Fruit fly (Drosophila melanogaster) whole organism, embryonic: ENCODE results near the gene Cka.

Experiments
- ATbp ChIP-seq: fragments of 200-800 bp; sonication (Bioruptor generic); optimal IDR thresholded peaks from 2 replicates; lab custom pipeline; 2017; ENCODE audit warnings: missing biosample characterization, mild to moderate bottlenecking, missing genetic modification characterization, missing genetic modification reagents
- Ada2b ChIP-seq: fragments of 200-800 bp; sonication (Bioruptor generic); IDR thresholded peaks from 2 replicates; pipeline ENCODE4 v1.3.6; 2022; ENCODE audit warnings: missing biosample characterization, missing genetic modification characterization
- Awh ChIP-seq: fragments of 200-800 bp; sonication (Bioruptor generic); IDR thresholded peaks from 2 replicates; pipeline ENCODE4, ENCODE4 v1.3.6; 2022; ENCODE audit warnings: missing biosample characterization, missing genetic modification characterization
- CG10321 ChIP-seq: fragments of 200-800 bp; sonication (Bioruptor generic); IDR thresholded peaks from 2 replicates; pipeline ENCODE4 v1.3.6; 2022; ENCODE audit warnings: missing biosample characterization, missing genetic modification characterization
- CG11247 ChIP-seq: fragments of 200-800 bp; sonication (Bioruptor generic); IDR thresholded peaks from 2 replicates; pipeline ENCODE4 v1.3.6; 2022; ENCODE audit warnings: missing biosample characterization, missing genetic modification characterization
- CG11456 ChIP-seq: fragments of 200-800 bp; sonication (Bioruptor generic); IDR thresholded peaks from 3 replicates; pipeline ENCODE4 v1.3.6; 2022; ENCODE audit warnings: missing biosample characterization, missing genetic modification characterization
- CG17385 ChIP-seq: fragments of 200-800 bp; sonication (Bioruptor generic); optimal IDR thresholded peaks from 3 replicates; lab custom pipeline; 2018; ENCODE audit warnings: missing biosample characterization, mild to moderate bottlenecking, missing genetic modification characterization
- CG18619 ChIP-seq: fragments of 200-800 bp; sonication (Bioruptor generic); optimal IDR thresholded peaks from 3 replicates; lab custom pipeline; 2017; ENCODE audit warnings: missing biosample characterization, mild to moderate bottlenecking, missing genetic modification characterization
- CG2199 ChIP-seq: fragments of 200-800 bp; sonication (Bioruptor generic); IDR thresholded peaks from 3 replicates; pipeline ENCODE4 v1.3.6; 2022; ENCODE audit warnings: missing biosample characterization, missing genetic modification characterization
- CG3163 ChIP-seq: fragments of 200-800 bp; sonication (Bioruptor generic); optimal IDR thresholded peaks from 3 replicates; lab custom pipeline; 2016; ENCODE audit warnings: missing biosample characterization, missing genetic modification characterization
- CG34224 ChIP-seq: fragments of 200-800 bp; sonication (Bioruptor generic); IDR thresholded peaks from 3 replicates; pipeline ENCODE4 v1.3.6; 2022; ENCODE audit warnings: missing biosample characterization, missing genetic modification characterization; ENCODE audit not compliant: partially characterized antibody
- CG3726 ChIP-seq: fragments of 200-800 bp; sonication (Bioruptor generic); IDR thresholded peaks from 3 replicates; pipeline ENCODE4, ENCODE4 v1.3.6; 2022; ENCODE audit warnings: missing biosample characterization, missing genetic modification characterization
- CG3847 ChIP-seq: fragments of 200-800 bp; sonication (Bioruptor generic); IDR thresholded peaks from 2 replicates; pipeline ENCODE4 v1.3.6; 2022; ENCODE audit warnings: missing biosample characterization, missing genetic modification characterization
- CG4360 ChIP-seq: fragments of 200-800 bp; sonication (Bioruptor generic); IDR thresholded peaks from 2 replicates; pipeline ENCODE4 v1.3.6; 2022; ENCODE audit warnings: missing biosample characterization, missing genetic modification characterization
- CG43689 ChIP-seq: fragments of 200-800 bp; sonication (Bioruptor generic); IDR thresholded peaks from 2 replicates; pipeline ENCODE4 v1.3.6; 2022; ENCODE audit warnings: missing biosample characterization, missing genetic modification characterization
- CG4730 ChIP-seq: fragments of 200-800 bp; sonication (Bioruptor generic); IDR thresholded peaks from 2 replicates; pipeline ENCODE4 v1.3.6; 2022; ENCODE audit warnings: missing biosample characterization, missing genetic modification characterization
- CG6272 ChIP-seq: fragments of 200-800 bp; sonication (Bioruptor generic); IDR thresholded peaks from 2 replicates; pipeline ENCODE4 v1.3.6; 2022; ENCODE audit warnings: missing biosample characterization, missing genetic modification characterization
- CG6765 ChIP-seq: fragments of 200-800 bp; sonication (Bioruptor generic); optimal IDR thresholded peaks from 3 replicates; lab custom pipeline; 2017; ENCODE audit warnings: missing biosample characterization, mild to moderate bottlenecking, missing genetic modification characterization
- CG6791 ChIP-seq: fragments of 200-800 bp; sonication (Bioruptor generic); IDR thresholded peaks from 3 replicates; pipeline ENCODE4 v1.3.6; 2022; ENCODE audit warnings: missing biosample characterization, missing genetic modification characterization; ENCODE audit not compliant: partially characterized antibody
- CG7357 ChIP-seq: fragments of 200-800 bp; sonication (Bioruptor generic); IDR thresholded peaks from 3 replicates; pipeline ENCODE4 v1.3.6; 2022; ENCODE audit warnings: missing biosample characterization, missing genetic modification characterization
- CG7928 ChIP-seq: fragments of 200-800 bp; sonication (Bioruptor generic); optimal IDR thresholded peaks from 2 replicates; lab custom pipeline; 2017; ENCODE audit warnings: missing biosample characterization, mild to moderate bottlenecking, missing genetic modification characterization
- CG7963 ChIP-seq: fragments of 200-800 bp; sonication (Bioruptor generic); IDR thresholded peaks from 3 replicates; pipeline ENCODE4 v1.3.6; 2022; ENCODE audit warnings: missing biosample characterization, missing genetic modification characterization; ENCODE audit not compliant: partially characterized antibody
- CG8359 ChIP-seq: fragments of 200-800 bp; sonication (Bioruptor generic); optimal IDR thresholded peaks from 2 replicates; lab custom pipeline; 2017; ENCODE audit warnings: missing biosample characterization, mild to moderate bottlenecking, missing genetic modification characterization, borderline replicate concordance
- CG8478 ChIP-seq: fragments of >200 bp; optimal IDR thresholded peaks from 2 replicates; lab custom pipeline; 2018
- CG8924 ChIP-seq: fragments of 200-800 bp; optimal IDR thresholded peaks from 3 replicates; lab custom pipeline; 2019; ENCODE audit warnings: missing biosample characterization, mild to moderate bottlenecking, missing genetic modification characterization, moderate library complexity
- CG8944 ChIP-seq: fragments of 200-800 bp; sonication (Bioruptor generic); optimal IDR thresholded peaks from 3 replicates; lab custom pipeline; 2016; ENCODE audit warnings: missing biosample characterization, missing genetic modification characterization
- Camta ChIP-seq: fragments of 200-800 bp; sonication (Bioruptor generic); optimal IDR thresholded peaks from 2 replicates; lab custom pipeline; 2016; ENCODE audit warnings: missing biosample characterization, missing genetic modification characterization
- D19A ChIP-seq: fragments of 200-800 bp; optimal IDR thresholded peaks from 3 replicates; lab custom pipeline; 2019; ENCODE audit warnings: missing biosample characterization, mild to moderate bottlenecking, missing genetic modification characterization, moderate library complexity
- Dek ChIP-seq: fragments of 200-800 bp; sonication (Bioruptor generic); optimal IDR thresholded peaks from 3 replicates; lab custom pipeline; 2019; ENCODE audit warnings: missing biosample characterization, mild to moderate bottlenecking, missing genetic modification characterization, moderate library complexity
- Doc2 ChIP-seq: fragments of 200-800 bp; sonication (Bioruptor generic); IDR thresholded peaks from 2 replicates; pipeline ENCODE4 v1.3.6; 2022; ENCODE audit warnings: missing biosample characterization, missing genetic modification characterization
- HLH4C ChIP-seq: fragments of 200-800 bp; sonication (Bioruptor generic); IDR thresholded peaks from 3 replicates; pipeline ENCODE4 v1.3.6; 2022; ENCODE audit warnings: missing biosample characterization, missing genetic modification characterization; ENCODE audit not compliant: partially characterized antibody
- Hand ChIP-seq: fragments of 200-800 bp; sonication (Bioruptor generic); optimal IDR thresholded peaks from 2 replicates; lab custom pipeline; 2017; ENCODE audit warnings: mild to moderate bottlenecking, missing biosample characterization, missing genetic modification reagents, missing genetic modification characterization
- Kr ChIP-seq: fragments of 200-800 bp; sonication (Bioruptor generic); optimal IDR thresholded peaks from 2 replicates; lab custom pipeline; 2017; ENCODE audit warnings: missing biosample characterization, mild to moderate bottlenecking, missing genetic modification characterization
- Meics ChIP-seq: fragments of 200-800 bp; sonication (Bioruptor generic); optimal IDR thresholded peaks from 2 replicates; lab custom pipeline; 2017; ENCODE audit warnings: missing biosample characterization, mild to moderate bottlenecking, missing genetic modification characterization
- Optix ChIP-seq: fragments of 200-800 bp; sonication (Bioruptor generic); IDR thresholded peaks from 3 replicates; pipeline ENCODE4 v1.3.6; 2022; ENCODE audit warnings: missing biosample characterization, missing genetic modification characterization
- Poxn ChIP-seq: fragments of 200-800 bp; sonication (Bioruptor generic); IDR thresholded peaks from 2 replicates; pipeline ENCODE4 v1.3.6; 2022; ENCODE audit warnings: missing biosample characterization, missing genetic modification characterization
- ac ChIP-seq: fragments of 200-800 bp; sonication (Bioruptor generic); optimal IDR thresholded peaks from 3 replicates; lab custom pipeline; 2017; ENCODE audit warnings: missing biosample characterization, mild to moderate bottlenecking, missing genetic modification characterization
- ara ChIP-seq: fragments of 200-800 bp; sonication (Bioruptor generic); IDR thresholded peaks from 2 replicates; pipeline ENCODE4 v1.3.6; 2022; ENCODE audit warnings: missing biosample characterization, missing genetic modification characterization
- da ChIP-seq: fragments of 200-800 bp; sonication (Bioruptor generic); optimal IDR thresholded peaks from 2 replicates; lab custom pipeline; 2016; ENCODE audit warnings: missing biosample characterization, missing genetic modification characterization
- lilli ChIP-seq: fragments of 200-800 bp; sonication (Bioruptor generic); optimal IDR thresholded peaks from 3 replicates; lab custom pipeline; 2016; ENCODE audit warnings: missing biosample characterization, missing genetic modification characterization
- pfk ChIP-seq: fragments of 200-800 bp; sonication (Bioruptor generic); optimal IDR thresholded peaks from 2 replicates; lab custom pipeline; 2018; ENCODE audit warnings: missing biosample characterization, mild to moderate bottlenecking, missing genetic modification characterization, moderate library complexity
- shn ChIP-seq: fragments of 200-800 bp; sonication (Bioruptor generic); optimal IDR thresholded peaks from 3 replicates; lab custom pipeline; 2016; ENCODE audit warnings: missing biosample characterization, missing genetic modification characterization
- slp2 ChIP-seq: fragments of 200-800 bp; sonication (Bioruptor generic); optimal IDR thresholded peaks from 2 replicates; lab custom pipeline; 2016; ENCODE audit warnings: missing biosample characterization, missing genetic modification characterization
- tna ChIP-seq: fragments of 200-800 bp; sonication (Bioruptor generic); IDR thresholded peaks from 2 replicates; pipeline ENCODE4 v1.3.6; 2022; ENCODE audit warnings: missing biosample characterization, missing genetic modification characterization; ENCODE audit not compliant: partially characterized antibody
- trh ChIP-seq: fragments of 200-800 bp; sonication (Bioruptor generic); optimal IDR thresholded peaks from 2 replicates; lab custom pipeline; 2016; ENCODE audit warnings: missing biosample characterization, missing genetic modification characterization
- unc-4 ChIP-seq: fragments of 200-800 bp; sonication (Bioruptor generic); IDR thresholded peaks from 2 replicates; pipeline ENCODE4 v1.3.6; 2022; ENCODE audit warnings: missing biosample characterization, missing genetic modification characterization; ENCODE audit not compliant: partially characterized antibody
- wor ChIP-seq: fragments of 200-800 bp; sonication (Bioruptor generic); IDR thresholded peaks from 2 replicates; pipeline ENCODE4 v1.3.6; 2022; ENCODE audit warnings: missing biosample characterization, missing genetic modification characterization
- zen2 ChIP-seq: fragments of 200-800 bp; sonication (Bioruptor generic); IDR thresholded peaks from 3 replicates; pipeline ENCODE4 v1.3.6; 2022; ENCODE audit warnings: missing biosample characterization, missing genetic modification characterization; ENCODE audit not compliant: partially characterized antibody

Cka gene

DNA sequence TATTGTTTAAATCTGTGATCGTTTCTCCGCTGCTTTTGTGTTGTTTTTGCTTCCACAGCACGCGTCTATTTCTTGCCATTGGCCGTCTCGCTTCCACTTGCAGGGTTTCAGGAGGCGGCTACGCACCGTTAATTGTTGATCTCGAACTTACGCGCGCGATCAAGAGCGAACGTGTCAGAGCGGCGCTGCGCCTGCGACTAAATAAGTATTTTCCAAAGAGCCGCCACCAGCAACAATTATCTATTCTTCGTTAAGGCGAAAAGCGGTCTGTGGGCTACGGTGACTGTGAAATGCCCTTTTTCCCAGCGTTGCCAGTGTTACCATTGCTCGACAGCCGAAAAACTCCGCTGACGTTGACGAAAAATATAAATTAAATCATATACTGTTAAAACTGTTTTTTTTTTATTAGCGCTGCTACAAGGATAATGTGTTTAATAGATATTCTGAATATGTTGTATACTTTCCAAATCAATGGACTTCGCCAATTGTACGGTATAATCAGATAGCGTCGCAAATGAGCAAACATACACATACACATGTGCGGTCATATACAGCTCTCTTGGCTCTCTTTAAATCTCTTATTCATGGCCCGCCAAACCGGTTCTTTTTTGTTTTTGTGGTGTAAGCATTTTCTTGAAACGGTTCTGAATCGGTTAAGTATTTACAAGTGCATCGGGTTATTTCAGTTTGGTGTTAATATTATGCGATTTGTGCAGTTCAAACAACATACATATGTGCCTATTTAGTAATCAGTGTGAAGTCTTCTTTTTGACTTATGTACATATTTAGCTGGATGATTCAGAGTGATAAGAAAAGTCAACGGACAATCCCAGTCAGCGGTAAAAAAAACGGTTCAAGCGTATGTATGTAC lies 36.3 kb upstream of the Cka start, which contains the start of gene pes (continued):
- peak; percentile 82 for TF ChIP-seq Poxn
- TF ChIP-seq Hand (GFP tag; lab: Kevin White, UChicago): no peak
- peak; percentile 34 for TF ChIP-seq Kr
- peak; percentile 51; the same call in 1 of the 2 replicates for TF ChIP-seq tna (GFP tag; lab: Robert Waterston, UW)
- TF ChIP-seq trh (GFP tag; lab: Kevin White, UChicago): no peak
- TF ChIP-seq CG11456 (GFP tag; lab: Robert Waterston, UW): 0 out of 3 replicates have a peak, but pooled peaks have one; percentile 19
- peak; percentile 48; the same call in 1 of the 3 replicates for TF ChIP-seq HLH4C (GFP tag; lab: Robert Waterston, UW)
- TF ChIP-seq Meics: peak; percentile 95
- peak; percentile 86 for TF ChIP-seq Awh
- TF ChIP-seq Dek (tag; lab: Kevin White, UChicago): no peak
- peak; percentile 68; the same call in 1 of the 2 replicates for TF ChIP-seq Doc2 (GFP tag; lab: Robert Waterston, UW)
- TF ChIP-seq CG34224: peak; percentile 40
- TF ChIP-seq CG18619: peak; percentile 87
- TF ChIP-seq CG7357 (GFP tag; lab: Robert Waterston, UW): peak; percentile 88
- peak; percentile 90 for TF ChIP-seq CG3847
- peak; percentile 44 for TF ChIP-seq CG8924
- peak; percentile 91 for TF ChIP-seq Optix
- peak; percentile 90 for TF ChIP-seq wor (GFP tag; lab: Robert Waterston, UW)
- TF ChIP-seq Ada2b (GFP tag; lab: Robert Waterston, UW): peak; percentile 89
- TF ChIP-seq CG8359: peak; percentile 67
- TF ChIP-seq CG6791 (GFP tag; lab: Robert Waterston, UW): peak; percentile 57; the same call in 2 of the 3 replicates
- peak; percentile 95 for TF ChIP-seq lilli (GFP tag; lab: Kevin White, UChicago)
- peak; percentile 56 for TF ChIP-seq CG11247
- peak; percentile 90; the same call in 1 of the 3 replicates for TF ChIP-seq CG2199 (GFP tag; lab: Robert Waterston, UW)
- peak; percentile 90 for TF ChIP-seq CG3163 (GFP tag; lab: Kevin White, UChicago)
- TF ChIP-seq zen2 (GFP tag; lab: Robert Waterston, UW): no peak
- TF ChIP-seq shn (GFP tag; lab: Kevin White, UChicago): no peak
- peak; percentile 17 for TF ChIP-seq pfk (GFP tag; lab: Kevin White, UChicago)
- TF ChIP-seq CG3726 (GFP tag; lab: Robert Waterston, UW): peak; percentile 84; the same call in 1 of the 3 replicates
- peak; percentile 49 for TF ChIP-seq CG7928
- peak; percentile 87 for TF ChIP-seq CG6272 (GFP tag; lab: Robert Waterston, UW)
- peak; percentile 62 for TF ChIP-seq da
- peak; percentile 42 for TF ChIP-seq CG17385
- TF ChIP-seq ac (GFP tag; lab: Kevin White, UChicago): peak; percentile 69
- TF ChIP-seq CG10321 (GFP tag; lab: Robert Waterston, UW): peak; percentile 32; the same call in 1 of the 2 replicates
- TF ChIP-seq Camta (GFP tag; lab: Kevin White, UChicago): peak; percentile 92
- peak; percentile 66 for TF ChIP-seq ATbp (GFP tag; lab: Kevin White, UChicago)
- peak; percentile 100 for TF ChIP-seq D19A (tag; lab: Kevin White, UChicago)
- TF ChIP-seq CG8478 (lab: Kevin White, UChicago): no peak
- TF ChIP-seq CG4360 (GFP tag; lab: Robert Waterston, UW): peak; percentile 68
- 0 out of 3 replicates have a peak, but pooled peaks have one; percentile 46 for TF ChIP-seq CG7963
- TF ChIP-seq CG6765 (GFP tag; lab: Kevin White, UChicago): peak; percentile 92
- TF ChIP-seq CG8944 (GFP tag; lab: Kevin White, UChicago): peak; percentile 3
- TF ChIP-seq unc-4: 0 out of 2 replicates have a peak, but pooled peaks have one; percentile 31
- peak; percentile 87 for TF ChIP-seq CG4730 (GFP tag; lab: Robert Waterston, UW)
- TF ChIP-seq ara (GFP tag; lab: Robert Waterston, UW): peak; percentile 90
- no peak for TF ChIP-seq CG43689
- TF ChIP-seq slp2 (GFP tag; lab: Kevin White, UChicago): no peak
